Worm (Caenorhabditis elegans) whole organism, L1 larva: Measurements from ENCODE around the gene chup-1.
"Not testable (repeated sequence)": the region's sequence is repeated elsewhere in the genome, so short reads cannot be mapped to it uniquely, and the experiment has no call there.

Experiments used
- C16A3.4 ChIP-seq: fragments of 150-350 bp; optimal IDR thresholded peaks from 2 replicates; lab custom pipeline; 2014; ENCODE audit warnings: missing biosample characterization, missing genetic modification characterization
- Y116A8C.19 ChIP-seq: sonication (generic microtip); optimal IDR thresholded peaks from 2 replicates; lab custom pipeline; 2016; ENCODE audit warnings: missing compliant biosample characterization, missing genetic modification characterization, borderline replicate concordance
- aha-1 ChIP-seq: fragments of 150-350 bp; optimal IDR thresholded peaks from 2 replicates; lab custom pipeline; 2014; ENCODE audit warnings: missing biosample characterization, missing genetic modification characterization
- ceh-82 ChIP-seq, 3 experiments: fragments of 150-350 bp in 1 of 3; sonication (generic microtip) in 2 of 3; optimal IDR thresholded peaks; 2 replicates each; lab custom pipeline; 2014 to 2017; ENCODE audit warnings: missing biosample characterization in 3 of 3, missing genetic modification characterization in 3 of 3
- ceh-90 ChIP-seq: sonication (generic microtip); optimal IDR thresholded peaks from 2 replicates; lab custom pipeline; 2016; ENCODE audit warnings: missing genetic modification characterization, missing compliant biosample characterization
- dpl-1 ChIP-seq, 3 experiments: fragments of 150-350 bp in 2 of 3; sonication (generic microtip) in 1 of 3; optimal IDR thresholded peaks; 2 replicates each; lab custom pipeline; 2014 to 2017; ENCODE audit warnings: missing biosample characterization in 3 of 3, missing genetic modification characterization in 3 of 3, missing genetic modification reagents in 3 of 3
- efl-1 ChIP-seq, 4 experiments: fragments of 150-350 bp; optimal IDR thresholded peaks in 3 of 4; peaks in 1 of 4; 1 replicate in 1 of 4; 2 replicates in 3 of 4; lab custom pipeline; 2014; ENCODE audit warnings: missing biosample characterization in 2 of 4, missing genetic modification characterization in 2 of 4, missing genetic modification reagents in 2 of 4
- efl-3 ChIP-seq: fragments of 200-800 bp; sonication (Bioruptor generic); optimal IDR thresholded peaks from 2 replicates; lab custom pipeline; 2018; ENCODE audit warnings: mild to moderate bottlenecking, missing genetic modification characterization, missing compliant biosample characterization
- elt-2 ChIP-seq: sonication (generic microtip); optimal IDR thresholded peaks from 2 replicates; lab custom pipeline; 2016; ENCODE audit warnings: missing genetic modification characterization, mild to moderate bottlenecking, inconsistent platforms, missing compliant biosample characterization, missing genetic modification reagents
- ets-5 ChIP-seq: fragments of 200-800 bp; sonication (Bioruptor generic); IDR thresholded peaks from 2 replicates; pipeline ENCODE4 v1.3.6; 2022; ENCODE audit warnings: missing genetic modification characterization, missing compliant biosample characterization
- fkh-10 ChIP-seq: sonication (generic microtip); optimal IDR thresholded peaks from 2 replicates; lab custom pipeline; 2017; ENCODE audit warnings: missing biosample characterization, missing genetic modification reagents, missing genetic modification characterization
- fkh-8 ChIP-seq: sonication (generic microtip); optimal IDR thresholded peaks from 2 replicates; lab custom pipeline; 2016; ENCODE audit warnings: mild to moderate bottlenecking, missing genetic modification characterization, missing compliant biosample characterization
- fos-1 ChIP-seq: fragments of 150-350 bp; optimal IDR thresholded peaks from 2 replicates; lab custom pipeline; 2014; ENCODE audit warnings: missing biosample characterization, missing genetic modification characterization
- hpl-2 ChIP-seq: fragments of 150-350 bp; optimal IDR thresholded peaks from 2 replicates; lab custom pipeline; 2014; ENCODE audit warnings: missing biosample characterization, missing genetic modification reagents, missing genetic modification characterization
- isw-1 ChIP-seq: fragments of 200-800 bp; sonication (Bioruptor generic); IDR thresholded peaks from 2 replicates; pipeline ENCODE4 v1.3.6; 2022; ENCODE audit warnings: missing genetic modification characterization, missing compliant biosample characterization
- lin-15B ChIP-seq: fragments of 150-350 bp; sonication (generic microtip); optimal IDR thresholded peaks from 3 replicates; lab custom pipeline; 2014; ENCODE audit warnings: missing biosample characterization, missing genetic modification characterization
- lin-35 ChIP-seq, 2 experiments: fragments of 150-350 bp; optimal IDR thresholded peaks; 2 replicates each; lab custom pipeline; 2014; ENCODE audit warnings: missing biosample characterization in 2 of 2, missing genetic modification characterization in 2 of 2, missing genetic modification reagents in 2 of 2
- lsy-2 ChIP-seq, 2 experiments: fragments of 150-350 bp; optimal IDR thresholded peaks; 2 replicates each; lab custom pipeline; 2014; ENCODE audit warnings: missing biosample characterization in 2 of 2, missing genetic modification characterization in 2 of 2
- mdl-1 ChIP-seq, 2 experiments: fragments of 150-350 bp; optimal IDR thresholded peaks; 2 replicates each; lab custom pipeline; 2014 to 2017; ENCODE audit warnings: missing biosample characterization in 2 of 2, missing genetic modification characterization in 2 of 2, inconsistent platforms in 1 of 2
- mef-2 ChIP-seq: fragments of 150-350 bp; optimal IDR thresholded peaks from 2 replicates; lab custom pipeline; 2014; ENCODE audit warnings: missing biosample characterization, missing genetic modification characterization
- mep-1 ChIP-seq: fragments of 150-350 bp; optimal IDR thresholded peaks from 2 replicates; lab custom pipeline; 2014; ENCODE audit warnings: missing biosample characterization, missing genetic modification characterization
- nhr-19 ChIP-seq: fragments of 200-800 bp; sonication (Bioruptor generic); conservative IDR thresholded peaks from 2 replicates; pipeline ENCODE4 v1.3.6; 2022; ENCODE audit warnings: missing genetic modification characterization, missing compliant biosample characterization
- nhr-237 ChIP-seq: fragments of 150-350 bp; optimal IDR thresholded peaks from 2 replicates; lab custom pipeline; 2014; ENCODE audit warnings: missing biosample characterization, missing genetic modification characterization
- nhr-71 ChIP-seq: sonication (generic microtip); optimal IDR thresholded peaks from 2 replicates; lab custom pipeline; 2016; ENCODE audit warnings: mild to moderate bottlenecking, missing genetic modification characterization, moderate library complexity, missing compliant biosample characterization
- nhr-76 ChIP-seq: sonication (generic microtip); optimal IDR thresholded peaks from 2 replicates; lab custom pipeline; 2017; ENCODE audit warnings: missing biosample characterization, missing genetic modification characterization
- pax-3 ChIP-seq: fragments of 200-800 bp; sonication (Bioruptor generic); optimal IDR thresholded peaks from 2 replicates; lab custom pipeline; 2018; ENCODE audit warnings: mild to moderate bottlenecking, missing genetic modification characterization, moderate library complexity, missing compliant biosample characterization
- pqm-1 ChIP-seq: sonication (generic microtip); optimal IDR thresholded peaks from 3 replicates; lab custom pipeline; 2017; ENCODE audit warnings: missing biosample characterization, missing genetic modification characterization
- rnt-1 ChIP-seq: sonication (generic microtip); optimal IDR thresholded peaks from 2 replicates; lab custom pipeline; 2016; ENCODE audit warnings: mild to moderate bottlenecking, missing genetic modification characterization, moderate library complexity, missing compliant biosample characterization
- snpc-4 ChIP-seq: fragments of 150-350 bp; optimal IDR thresholded peaks from 2 replicates; lab custom pipeline; 2014; ENCODE audit warnings: missing biosample characterization, missing genetic modification characterization
- unc-30 ChIP-seq: sonication (generic microtip); optimal IDR thresholded peaks from 2 replicates; lab custom pipeline; 2017; ENCODE audit warnings: missing biosample characterization, missing genetic modification characterization
- unc-62 ChIP-seq: fragments of 150-350 bp; optimal IDR thresholded peaks from 2 replicates; lab custom pipeline; 2014; ENCODE audit warnings: missing biosample characterization, missing genetic modification reagents, missing genetic modification characterization
- zag-1 ChIP-seq: fragments of 150-350 bp; optimal IDR thresholded peaks from 2 replicates; lab custom pipeline; 2014; ENCODE audit warnings: missing biosample characterization, missing genetic modification characterization
- zip-4 ChIP-seq: fragments of 200-800 bp; sonication (Bioruptor generic); optimal IDR thresholded peaks from 2 replicates; lab custom pipeline; 2018; ENCODE audit warnings: mild to moderate bottlenecking, missing genetic modification characterization, moderate library complexity, missing compliant biosample characterization
- ztf-11 ChIP-seq, 2 experiments: sonication (generic microtip); optimal IDR thresholded peaks; 2 replicates each; lab custom pipeline; 2016 to 2017; ENCODE audit warnings: missing genetic modification characterization in 2 of 2, missing biosample characterization in 1 of 2, missing compliant biosample characterization in 1 of 2

chup-1 gene

ce11 chrX:8810908-8811307 is 18.9 kb downstream of the chup-1 start, which contains the start of gene R04E5.9 (continued):
- TF ChIP-seq pax-3 (peak; percentile 68), hpl-2 (peak; percentile 27), fkh-8 (peak; percentile 96), fkh-10 (peak; percentile 81), lsy-2 (tag; optimal IDR thresholded peaks at IDR 0.05; lab: Kevin White, UChicago) (peak; percentile 65 to 85), efl-1 (optimal IDR thresholded peaks at IDR 0.05; lab: Kevin White, UChicago) (peak; percentile 62 to 80), efl-1 (GFP tag; optimal IDR thresholded peaks at IDR 0.05 in 1 of 2; lab: Kevin White, UChicago) (peak; percentile 47 to 94), C16A3.4 (tag; lab: Kevin White, UChicago) (peak; percentile 75), mdl-1 (tag; optimal IDR thresholded peaks at IDR 0.05; lab: Kevin White, UChicago) (peak; percentile 69 to 95), snpc-4 (tag; lab: Kevin White, UChicago) (peak; percentile 62), zip-4 (peak; percentile 32), Y116A8C.19 (tag; lab: Kevin White, UChicago) (no peak), zag-1 (tag; lab: Kevin White, UChicago) (no peak), ceh-90 (tag; lab: Kevin White, UChicago) (no peak), fos-1 (peak; percentile 79)

- TF ChIP-seq pqm-1 (peak; percentile 14), lin-35 (GFP tag; optimal IDR thresholded peaks at IDR 0.05; lab: Kevin White, UChicago) (peak in 1 of 2 experiments; percentile 30), pax-3 (no peak), elt-2 (peak; percentile 65)
- TF ChIP-seq, all 84 proteins: peak for 3
Measured at ce11 chrX:8811916-8812315, 20.0 kb downstream of the chup-1 start, which contains the start of gene cnnm-2. TSS of gene cnnm-2 (plus strand) at chrX:8812105.

- no peak for TF ChIP-seq mef-2 (tag; lab: Kevin White, UChicago)
- no peak for TF ChIP-seq unc-30 (tag; lab: Kevin White, UChicago)
- TF ChIP-seq ceh-82 (tag; optimal IDR thresholded peaks at IDR 0.05; lab: Kevin White, UChicago): no peak
- no peak for TF ChIP-seq isw-1
- TF ChIP-seq lin-15B: no peak
- TF ChIP-seq nhr-76 (tag; lab: Kevin White, UChicago): no peak
- TF ChIP-seq snpc-4 (tag; lab: Kevin White, UChicago): no peak
- TF ChIP-seq rnt-1 (tag; lab: Kevin White, UChicago): no peak
- no peak for TF ChIP-seq nhr-237 (tag; lab: Kevin White, UChicago)
- TF ChIP-seq dpl-1 (GFP tag; optimal IDR thresholded peaks at IDR 0.05; lab: Kevin White, UChicago): no peak
- no peak for TF ChIP-seq elt-2
- TF ChIP-seq aha-1 (tag; lab: Kevin White, UChicago): no peak
- TF ChIP-seq efl-3 (GFP tag; lab: Kevin White, UChicago): no peak
- no peak for TF ChIP-seq unc-62 (GFP tag; lab: Kevin White, UChicago)
- TF ChIP-seq mep-1 (tag; lab: Kevin White, UChicago): no peak
- TF ChIP-seq nhr-71 (tag; lab: Kevin White, UChicago): no peak
- no peak for TF ChIP-seq ztf-11 (tag; optimal IDR thresholded peaks at IDR 0.05; lab: Kevin White, UChicago)
- TF ChIP-seq Y116A8C.19 (tag; lab: Kevin White, UChicago): no peak
- no peak for TF ChIP-seq ets-5 (GFP tag; lab: Robert Waterston, UW)
- no peak for TF ChIP-seq fos-1
- TF ChIP-seq, all 84 proteins: peak for 0
Measured at ce11 chrX:8817929-8818328, 26.0 kb downstream of the chup-1 start.

- TF ChIP-seq dpl-1 (GFP tag; optimal IDR thresholded peaks at IDR 0.05; lab: Kevin White, UChicago) (peak in 1 of 3 experiments; percentile 29), efl-1 (GFP tag; optimal IDR thresholded peaks at IDR 0.05 in 1 of 2; lab: Kevin White, UChicago) (peak in 1 of 2 experiments; percentile 17), nhr-19 (0 out of 2 replicates have a peak, but pooled peaks have one; percentile 13)
- TF ChIP-seq efl-1 (optimal IDR thresholded peaks at IDR 0.05; lab: Kevin White, UChicago): not testable (repeated sequence)
Measured at ce11 chrX:8818438-8818837, 26.5 kb downstream of the chup-1 start.
